Worm (Caenorhabditis elegans) whole organism, L4 larva: ENCODE results near the gene F36H1.12.
A peak's percentile ranks its signal among the peaks of the same experiment; 100 is the strongest.
"Not testable (repeated sequence)": the region's sequence is repeated elsewhere in the genome, so short reads cannot be mapped to it uniquely, and the experiment has no call there.

Source experiments
- F10B5.3 ChIP-seq: sonication (generic microtip); optimal IDR thresholded peaks from 2 replicates; lab custom pipeline; 2016; ENCODE audit warnings: mild to moderate bottlenecking, missing genetic modification characterization, missing compliant biosample characterization
- F26F4.8 ChIP-seq: fragments of 200-800 bp; sonication (Bioruptor generic); conservative IDR thresholded peaks from 2 replicates; pipeline ENCODE4 v1.3.6; 2022; ENCODE audit warnings: missing genetic modification characterization, missing compliant biosample characterization
- F37D6.2 ChIP-seq: sonication (generic microtip); optimal IDR thresholded peaks from 2 replicates; lab custom pipeline; 2016; ENCODE audit warnings: mild to moderate bottlenecking, missing genetic modification characterization, missing compliant biosample characterization
- F44E2.7 ChIP-seq: fragments of 200-800 bp; sonication (Bioruptor generic); IDR thresholded peaks from 2 replicates; pipeline ENCODE4 v2.1.2; 2022; ENCODE audit warnings: missing genetic modification characterization, missing compliant biosample characterization
- R02D3.7 ChIP-seq: fragments of 150-350 bp; sonication (generic microtip); optimal IDR thresholded peaks from 3 replicates; lab custom pipeline; 2014; ENCODE audit warnings: missing biosample characterization, missing genetic modification characterization
- Y105C5A.15 ChIP-seq: fragments of 200-800 bp; sonication (Bioruptor generic); IDR thresholded peaks from 2 replicates; pipeline ENCODE4 v1.3.6; 2022; ENCODE audit warnings: missing genetic modification characterization, missing compliant biosample characterization
- Y48G9A.11 ChIP-seq: fragments of 200-800 bp; sonication (Bioruptor generic); IDR thresholded peaks from 2 replicates; pipeline ENCODE4 v1.3.6; 2022; ENCODE audit warnings: missing genetic modification reagents, missing genetic modification characterization, missing compliant biosample characterization
- ZK337.2 ChIP-seq: fragments of 200-800 bp; sonication (Bioruptor generic); IDR thresholded peaks from 2 replicates; pipeline ENCODE4 v1.3.6; 2022; ENCODE audit warnings: missing genetic modification reagents, missing genetic modification characterization, missing compliant biosample characterization
- ceh-20 ChIP-seq: fragments of 200-800 bp; sonication (Bioruptor generic); IDR thresholded peaks from 2 replicates; pipeline ENCODE4 v1.3.6; 2022; ENCODE audit warnings: missing genetic modification reagents, missing genetic modification characterization, missing compliant biosample characterization
- ceh-28 ChIP-seq: fragments of 150-350 bp; optimal IDR thresholded peaks from 2 replicates; lab custom pipeline; 2014; ENCODE audit warnings: missing biosample characterization, missing genetic modification reagents, missing genetic modification characterization
- ceh-82 ChIP-seq: sonication (generic microtip); optimal IDR thresholded peaks from 2 replicates; lab custom pipeline; 2017; ENCODE audit warnings: missing biosample characterization, missing genetic modification characterization
- daf-16 ChIP-seq, 3 experiments: sonication (generic microtip); optimal IDR thresholded peaks; 2 replicates each; lab custom pipeline; 2016 to 2017; ENCODE audit warnings: missing genetic modification characterization in 3 of 3, missing genetic modification reagents in 3 of 3, mild to moderate bottlenecking in 2 of 3, missing compliant biosample characterization in 2 of 3, missing biosample characterization in 1 of 3, moderate library complexity in 1 of 3
- dmd-8 ChIP-seq: fragments of 200-800 bp; sonication (Bioruptor generic); IDR thresholded peaks from 2 replicates; pipeline ENCODE4 v1.3.6; 2022; ENCODE audit warnings: missing genetic modification characterization, missing compliant biosample characterization
- dmd-9 ChIP-seq: fragments of 200-800 bp; sonication (Bioruptor generic); IDR thresholded peaks from 2 replicates; pipeline ENCODE4 v1.3.6; 2022; ENCODE audit warnings: missing genetic modification reagents, missing genetic modification characterization, missing compliant biosample characterization
- dpl-1 ChIP-seq: fragments of 150-350 bp; optimal IDR thresholded peaks from 2 replicates; lab custom pipeline; 2014; ENCODE audit warnings: missing biosample characterization, missing genetic modification reagents, missing genetic modification characterization
- dve-1 ChIP-seq: sonication (generic microtip); optimal IDR thresholded peaks from 2 replicates; lab custom pipeline; 2017; ENCODE audit warnings: antibody characterized with exemption, mild to moderate bottlenecking, missing genetic modification characterization, missing compliant biosample characterization; ENCODE audit not compliant: insufficient read depth
- egl-43 ChIP-seq: fragments of 200-800 bp; sonication (Bioruptor generic); IDR thresholded peaks from 2 replicates; pipeline ENCODE4 v1.3.6; 2022; ENCODE audit warnings: missing genetic modification reagents, missing genetic modification characterization, missing compliant biosample characterization
- gei-8 ChIP-seq: fragments of 200-800 bp; sonication (Bioruptor generic); optimal IDR thresholded peaks from 2 replicates; lab custom pipeline; 2018; ENCODE audit warnings: mild to moderate bottlenecking, missing genetic modification characterization, missing compliant biosample characterization
- hlh-11 ChIP-seq: fragments of 200-800 bp; sonication (Bioruptor generic); optimal IDR thresholded peaks from 2 replicates; lab custom pipeline; 2018; ENCODE audit warnings: mild to moderate bottlenecking, missing genetic modification characterization, missing compliant biosample characterization
- hlh-30 ChIP-seq: sonication (generic microtip); optimal IDR thresholded peaks from 2 replicates; lab custom pipeline; 2017; ENCODE audit warnings: antibody characterized with exemption, mild to moderate bottlenecking, missing genetic modification characterization, missing compliant biosample characterization; ENCODE audit not compliant: insufficient read depth
- lin-13 ChIP-seq: fragments of 150-350 bp; optimal IDR thresholded peaks from 2 replicates; lab custom pipeline; 2014; ENCODE audit warnings: missing biosample characterization, missing genetic modification reagents, missing genetic modification characterization
- lin-15B ChIP-seq: fragments of 150-350 bp; sonication (generic microtip); optimal IDR thresholded peaks from 3 replicates; lab custom pipeline; 2014; ENCODE audit warnings: missing biosample characterization, missing genetic modification characterization
- lin-39 ChIP-seq: fragments of 150-350 bp; optimal IDR thresholded peaks from 2 replicates; lab custom pipeline; 2014; ENCODE audit warnings: missing biosample characterization, missing genetic modification reagents, missing genetic modification characterization
- madf-5 ChIP-seq, 2 experiments: fragments of 200-800 bp; sonication (Bioruptor generic); IDR thresholded peaks; 2 replicates each; pipeline ENCODE4 v1.3.6; 2022; ENCODE audit warnings: missing compliant biosample characterization in 2 of 2, missing genetic modification characterization in 2 of 2
- madf-9 ChIP-seq: fragments of 200-800 bp; sonication (Bioruptor generic); conservative IDR thresholded peaks from 2 replicates; pipeline ENCODE4 v1.3.6; 2022; ENCODE audit warnings: missing genetic modification reagents, missing genetic modification characterization, missing compliant biosample characterization
- mdt-29 ChIP-seq: fragments of 200-800 bp; sonication (Bioruptor generic); IDR thresholded peaks from 2 replicates; pipeline ENCODE4 v1.3.6; 2022; ENCODE audit warnings: missing genetic modification reagents, missing genetic modification characterization, missing compliant biosample characterization
- nhr-11 ChIP-seq: fragments of 150-350 bp; optimal IDR thresholded peaks from 2 replicates; lab custom pipeline; 2014; ENCODE audit warnings: missing biosample characterization, missing genetic modification characterization
- nhr-28 ChIP-seq: fragments of 150-350 bp; optimal IDR thresholded peaks from 2 replicates; lab custom pipeline; 2014; ENCODE audit warnings: missing biosample characterization, missing genetic modification characterization
- nhr-48 ChIP-seq: sonication (generic microtip); optimal IDR thresholded peaks from 2 replicates; lab custom pipeline; 2016; ENCODE audit warnings: mild to moderate bottlenecking, missing genetic modification characterization, missing compliant biosample characterization
- nhr-6 ChIP-seq: fragments of 150-350 bp; optimal IDR thresholded peaks from 2 replicates; lab custom pipeline; 2014; ENCODE audit warnings: missing biosample characterization, missing genetic modification characterization
- nhr-77 ChIP-seq: fragments of 150-350 bp; optimal IDR thresholded peaks from 2 replicates; lab custom pipeline; 2014; ENCODE audit warnings: missing biosample characterization, missing genetic modification characterization
- php-3 ChIP-seq: fragments of 200-800 bp; sonication (Bioruptor generic); IDR thresholded peaks from 2 replicates; pipeline ENCODE4 v1.3.6; 2022; ENCODE audit warnings: missing genetic modification reagents, missing genetic modification characterization, missing compliant biosample characterization
- pqm-1 ChIP-seq: sonication (generic microtip); optimal IDR thresholded peaks from 2 replicates; lab custom pipeline; 2017; ENCODE audit warnings: missing biosample characterization, missing genetic modification characterization
- sdz-12 ChIP-seq: fragments of 200-800 bp; sonication (Bioruptor generic); optimal IDR thresholded peaks from 2 replicates; lab custom pipeline; 2018; ENCODE audit warnings: mild to moderate bottlenecking, missing genetic modification characterization, missing compliant biosample characterization
- snpc-1.2 ChIP-seq: fragments of 200-800 bp; sonication (Bioruptor generic); IDR thresholded peaks from 2 replicates; pipeline ENCODE4 v1.3.6; 2022; ENCODE audit warnings: missing genetic modification reagents, missing genetic modification characterization, missing compliant biosample characterization
- tra-1 ChIP-seq: fragments of 200-800 bp; sonication (Bioruptor generic); IDR thresholded peaks from 2 replicates; pipeline ENCODE4 v1.3.6; 2022; ENCODE audit warnings: missing genetic modification reagents, missing genetic modification characterization, missing compliant biosample characterization
- unc-39 ChIP-seq: sonication (generic microtip); optimal IDR thresholded peaks from 2 replicates; lab custom pipeline; 2017; ENCODE audit warnings: missing biosample characterization, missing genetic modification characterization
- unc-62 ChIP-seq, 3 experiments: fragments of 150-350 bp in 1 of 3; sonication (generic microtip); optimal IDR thresholded peaks in 2 of 3; peaks in 1 of 3; 1 replicate in 1 of 3; 2 replicates in 2 of 3; lab custom pipeline; 2014 to 2017; ENCODE audit warnings: missing biosample characterization in 3 of 3, missing genetic modification characterization in 3 of 3, missing genetic modification reagents in 3 of 3, missing genotype in 1 of 3
- zag-1 ChIP-seq: fragments of 150-350 bp; optimal IDR thresholded peaks from 2 replicates; lab custom pipeline; 2014; ENCODE audit warnings: missing biosample characterization, missing genetic modification characterization
- ztf-7 ChIP-seq: fragments of 150-350 bp; optimal IDR thresholded peaks from 2 replicates; lab custom pipeline; 2014; ENCODE audit warnings: missing biosample characterization, missing genetic modification characterization

F36H1.12 gene

ce11 chrIV:11078482-11078881 is 25.0 kb upstream of the F36H1.12 start, which contains the start of gene Y5F2A.4:
Gene Y5F2A.4 (minus strand): TSS chrIV:11078582.
- TF ChIP-seq ceh-28 (no peak), snpc-1.2 (GFP tag; lab: Robert Waterston, UW) (no peak), hlh-11 (tag; lab: Kevin White, UChicago) (no peak), lin-13 (GFP tag; lab: Kevin White, UChicago) (no peak), F26F4.8 (no peak), mdt-29 (GFP tag; lab: Robert Waterston, UW) (no peak), egl-43 (no peak), lin-15B (tag; lab: Kevin White, UChicago) (no peak), dpl-1 (no peak), F10B5.3 (no peak)

ce11 chrIV:11070895-11071294 is 17.4 kb upstream of the F36H1.12 start:
- TF ChIP-seq unc-62 (GFP tag; optimal IDR thresholded peaks at IDR 0.05 in 1 of 2; lab: Kevin White, UChicago) = peak in 1 of 2 experiments; percentile 96
- TF ChIP-seq unc-62 (tag; optimal IDR thresholded peaks at IDR 0.05; lab: Kevin White, UChicago) = not testable (repeated sequence)
- TF ChIP-seq zag-1 = peak; percentile 46

- TF ChIP-seq unc-62 (GFP tag; optimal IDR thresholded peaks at IDR 0.05 in 1 of 2; lab: Kevin White, UChicago) (peak in 1 of 2 experiments; percentile 100), unc-62 (tag; optimal IDR thresholded peaks at IDR 0.05; lab: Kevin White, UChicago) (no peak), hlh-30 (tag; lab: Kevin White, UChicago) (peak; percentile 57), ceh-82 (tag; lab: Kevin White, UChicago) (no peak), madf-5 (GFP tag; IDR thresholded peaks at IDR 0.05; lab: Robert Waterston, UW) (no peak), ztf-7 (no peak), nhr-77 (tag; lab: Kevin White, UChicago) (no peak), ceh-20 (GFP tag; lab: Robert Waterston, UW) (peak; percentile 79), pqm-1 (tag; lab: Kevin White, UChicago) (no peak), Y48G9A.11 (GFP tag; lab: Robert Waterston, UW) (no peak), dve-1 (tag; lab: Kevin White, UChicago) (no peak), daf-16 (GFP tag; optimal IDR thresholded peaks at IDR 0.05; lab: Kevin White, UChicago) (peak in 1 of 2 experiments; percentile 96), daf-16 (tag; optimal IDR thresholded peaks at IDR 0.05; lab: Kevin White, UChicago) (no peak), F44E2.7 (GFP tag; lab: Robert Waterston, UW) (no peak), nhr-48 (tag; lab: Kevin White, UChicago) (no peak), F37D6.2 (tag; lab: Kevin White, UChicago) (no peak), R02D3.7 (tag; lab: Kevin White, UChicago) (no peak), nhr-11 (tag; lab: Kevin White, UChicago) (peak; percentile 93), lin-39 (tag; lab: Kevin White, UChicago) (no peak), madf-9 (GFP tag; lab: Robert Waterston, UW) (no peak), sdz-12 (GFP tag; lab: Kevin White, UChicago) (no peak), nhr-28 (tag; lab: Kevin White, UChicago) (no peak), Y105C5A.15 (GFP tag; lab: Robert Waterston, UW) (no peak), tra-1 (no peak), unc-39 (tag; lab: Kevin White, UChicago) (no peak), hlh-11 (tag; lab: Kevin White, UChicago) (peak; percentile 42), nhr-6 (tag; lab: Kevin White, UChicago) (no peak), gei-8 (GFP tag; lab: Kevin White, UChicago) (no peak), dmd-9 (no peak), php-3 (GFP tag; lab: Robert Waterston, UW) (no peak), ZK337.2 (no peak), dmd-8 (no peak)
- TF ChIP-seq, all 104 proteins: peak for 6
Measured at ce11 chrIV:11068314-11068713, 14.8 kb upstream of the F36H1.12 start.
